Worm (Caenorhabditis elegans): ENCODE measurements around the gene rol-8.

DNA sequence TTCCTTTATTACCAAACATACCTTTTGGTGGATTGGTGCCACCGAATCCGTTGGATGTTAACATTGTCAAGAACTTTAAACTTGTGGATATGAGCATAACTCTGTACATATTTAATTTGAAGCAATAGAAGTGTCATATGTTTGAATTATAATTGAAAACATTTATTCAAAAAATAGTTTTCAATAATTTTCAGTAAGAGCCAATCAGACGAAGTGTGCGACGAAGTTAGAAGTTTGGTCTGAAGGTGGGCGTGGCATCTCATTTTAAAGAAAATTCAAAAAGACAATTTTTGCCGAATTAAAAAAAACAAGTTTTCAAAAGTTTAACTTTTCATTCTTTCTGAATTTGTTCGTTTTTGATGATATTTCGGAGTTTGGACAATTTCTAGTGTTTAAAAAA is 50.9 kb downstream of the rol-8 start, which contains the start of gene syd-1:
- TF ChIP-seq pha-4 (tag; optimal IDR thresholded peaks at IDR 0.05) (no peak), cebp-2 (GFP tag; IDR thresholded peaks at IDR 0.05) (no peak), F37B4.10 (GFP tag; IDR thresholded peaks at IDR 0.05) (no peak), zfh-2 (GFP tag; conservative IDR thresholded peaks at IDR 0.05) (no peak), nfya-1 (tag; optimal IDR thresholded peaks at IDR 0.05; ENCODE audit: borderline replicate concordance, insufficient read depth) (no peak), ets-4 (GFP tag; optimal IDR thresholded peaks at IDR 0.05) (no peak), unc-62 (GFP tag; optimal IDR thresholded peaks at IDR 0.05) (no peak)

All from whole organism, young adult.